Worm (Caenorhabditis elegans): ENCODE measurements around the gene F53A2.11.
A peak's percentile ranks its signal among the peaks of the same experiment; 100 is the strongest.

F53A2.11 gene

DNA sequence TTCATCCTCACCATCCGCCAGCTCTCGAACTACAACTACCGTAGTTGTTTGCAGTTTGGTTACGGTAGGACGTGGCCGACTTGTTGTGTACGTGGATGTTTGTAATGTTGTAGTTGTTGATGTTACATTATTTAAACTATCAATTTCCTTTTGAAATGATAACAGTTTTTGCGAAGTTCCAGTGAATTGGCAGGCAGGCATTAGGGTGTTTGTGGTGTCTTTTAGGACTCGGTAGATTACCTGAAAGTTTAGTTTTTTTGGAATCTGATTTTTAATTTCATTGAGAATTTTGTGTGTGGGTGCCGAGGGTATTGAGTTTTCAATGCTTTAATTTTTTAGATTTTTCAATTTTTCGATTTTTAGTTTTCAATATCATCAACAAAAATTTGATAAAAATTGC lies at the start of gene F53A2.11:
Gene F53A2.11 (minus strand): TSS at position 101 of the 400 bp plus-strand sequence.
- TF ChIP-seq elt-2 (tag; optimal IDR thresholded peaks at IDR 0.05) (no peak), tbx-2 (tag; optimal IDR thresholded peaks at IDR 0.05) (no peak), F16B12.6 (tag; optimal IDR thresholded peaks at IDR 0.05) (no peak)

DNA sequence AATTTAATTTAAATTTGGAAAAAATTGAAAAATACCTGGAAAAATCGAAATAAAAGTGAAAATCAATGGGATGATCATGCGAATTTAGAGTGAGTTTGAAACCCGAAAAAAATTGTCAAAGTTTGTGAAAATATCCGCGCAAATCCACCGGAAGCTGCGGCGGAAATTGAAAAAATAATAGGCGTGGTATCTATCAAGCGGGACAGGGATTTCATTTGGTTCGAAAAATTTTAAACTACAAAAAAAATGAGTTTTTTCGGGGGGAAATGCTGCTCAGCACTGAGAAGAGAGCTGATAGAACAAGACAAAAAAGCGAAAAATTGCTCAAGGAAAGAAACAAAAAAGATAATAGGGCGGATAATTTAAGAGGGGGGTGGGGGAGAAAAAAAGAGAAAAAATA lies 48.5 kb upstream of the F53A2.11 start, which contains the start of gene T03F6.9:
Gene T03F6.9 (minus strand): TSS at position 101 of the 400 bp plus-strand sequence.
- TF ChIP-seq nhr-90 (tag; optimal IDR thresholded peaks at IDR 0.05; ENCODE audit: poor library complexity): no peak
- TF ChIP-seq fkh-8 (tag; optimal IDR thresholded peaks at IDR 0.05): peak; percentile 0

DNA sequence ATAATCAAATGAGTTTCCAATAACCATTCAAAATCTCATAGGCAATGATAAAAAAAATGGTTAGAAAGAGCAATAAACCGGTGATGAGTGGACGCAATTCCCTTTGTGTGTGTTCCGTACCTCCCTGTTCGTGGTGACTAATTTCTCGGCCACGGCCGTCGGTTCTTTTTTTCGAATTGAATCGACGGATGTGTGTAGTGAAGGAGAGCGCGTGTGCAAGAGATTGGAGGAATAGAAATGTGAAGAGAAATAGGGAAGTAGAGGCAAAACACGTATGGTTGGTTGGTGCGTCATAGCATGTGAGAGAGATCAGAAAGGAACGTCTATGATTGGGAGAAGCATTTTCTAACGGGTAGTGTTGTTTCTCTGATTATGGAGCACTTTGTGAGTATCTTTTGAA lies 37.4 kb upstream of the F53A2.11 start:
- TF ChIP-seq mef-2 (tag; optimal IDR thresholded peaks at IDR 0.05): no peak
- TF ChIP-seq nhr-71 (tag; optimal IDR thresholded peaks at IDR 0.05): peak; percentile 48
- no peak for TF ChIP-seq ztf-4 (tag; optimal IDR thresholded peaks at IDR 0.05)
- peak; percentile 50 for TF ChIP-seq snu-23 (GFP tag; optimal IDR thresholded peaks at IDR 0.05)
- peak; percentile 16 for TF ChIP-seq nhr-47 (tag; optimal IDR thresholded peaks at IDR 0.05)
- TF ChIP-seq fos-1 (tag; optimal IDR thresholded peaks at IDR 0.05): peak; percentile 37
- TF ChIP-seq nhr-85 (tag): peak; percentile 59
- peak in 1 of 3 experiments; percentile 69 for TF ChIP-seq ceh-82 (tag; optimal IDR thresholded peaks at IDR 0.05)
- peak; percentile 9 for TF ChIP-seq swsn-7 (tag; optimal IDR thresholded peaks at IDR 0.05)
- peak; percentile 17 to 63 for TF ChIP-seq lsy-2 (tag; optimal IDR thresholded peaks at IDR 0.05)
- TF ChIP-seq alr-1 (tag; optimal IDR thresholded peaks at IDR 0.05; ENCODE audit: borderline replicate concordance): no peak
- TF ChIP-seq elt-2 (tag; optimal IDR thresholded peaks at IDR 0.05): no peak
- TF ChIP-seq vab-15 (tag; optimal IDR thresholded peaks at IDR 0.05): no peak
- peak; percentile 36 to 58 for TF ChIP-seq lin-35 (GFP tag; optimal IDR thresholded peaks at IDR 0.05)
- TF ChIP-seq mdl-1 (tag; optimal IDR thresholded peaks at IDR 0.05): peak in 1 of 2 experiments; percentile 66
- TF ChIP-seq irx-1 (tag; optimal IDR thresholded peaks at IDR 0.05): no peak
- TF ChIP-seq blmp-1 (tag; optimal IDR thresholded peaks at IDR 0.05): peak; percentile 58
- peak; percentile 98 for TF ChIP-seq lin-14 (GFP tag; optimal IDR thresholded peaks at IDR 0.05)
- peak; percentile 13 for TF ChIP-seq xbp-1 (tag; optimal IDR thresholded peaks at IDR 0.05)
- TF ChIP-seq lin-15B (tag; optimal IDR thresholded peaks at IDR 0.05): peak; percentile 4
- TF ChIP-seq jun-1 (tag; optimal IDR thresholded peaks at IDR 0.05): peak; percentile 18
- no peak for TF ChIP-seq Y116A8C.19 (tag; optimal IDR thresholded peaks at IDR 0.05; ENCODE audit: borderline replicate concordance)
- TF ChIP-seq dpl-1 (GFP tag; optimal IDR thresholded peaks at IDR 0.05): peak in 2 of 3 experiments; percentile 34 to 60
- TF ChIP-seq F16B12.6 (tag; optimal IDR thresholded peaks at IDR 0.05): peak; percentile 56
- TF ChIP-seq unc-98 (GFP tag; IDR thresholded peaks at IDR 0.05): no peak
- peak; percentile 68 for TF ChIP-seq skn-1 (tag; optimal IDR thresholded peaks at IDR 0.05)
- TF ChIP-seq fkh-10 (GFP tag; optimal IDR thresholded peaks at IDR 0.05): no peak
- TF ChIP-seq nhr-20 (tag; optimal IDR thresholded peaks at IDR 0.05): peak; percentile 21
- TF ChIP-seq fkh-8 (tag; optimal IDR thresholded peaks at IDR 0.05): peak; percentile 77
- peak; percentile 36 to 41 for TF ChIP-seq efl-1 (optimal IDR thresholded peaks at IDR 0.05)
- peak; percentile 31 to 67 for TF ChIP-seq efl-1 (GFP tag; optimal IDR thresholded peaks at IDR 0.05 in 1 of 2)

DNA sequence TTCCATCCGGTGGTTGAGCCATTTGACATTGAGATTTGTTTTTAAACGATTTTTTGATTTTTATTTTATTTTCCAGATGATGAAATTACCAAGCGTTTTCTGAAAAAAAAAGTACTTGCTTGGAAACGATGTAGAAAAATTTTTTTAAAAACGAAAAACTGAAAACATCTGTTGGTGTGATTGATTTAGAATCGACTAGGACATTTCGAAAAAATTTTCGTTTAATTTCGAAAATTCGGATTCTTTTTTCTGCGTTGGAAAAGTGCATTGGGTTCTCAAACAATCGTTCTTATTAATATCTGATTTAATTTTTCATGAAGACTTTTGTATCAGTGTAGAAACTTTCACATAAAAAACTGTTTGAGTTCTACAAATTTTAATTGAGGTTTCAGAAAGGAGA lies 36.8 kb upstream of the F53A2.11 start, which contains the start of gene F53A2.9:
Gene F53A2.9 (minus strand): TSS at position 101 of the 400 bp plus-strand sequence.
- TF ChIP-seq hpl-2 (GFP tag; optimal IDR thresholded peaks at IDR 0.05) (no peak), ets-5 (GFP tag; IDR thresholded peaks at IDR 0.05) (no peak)

DNA sequence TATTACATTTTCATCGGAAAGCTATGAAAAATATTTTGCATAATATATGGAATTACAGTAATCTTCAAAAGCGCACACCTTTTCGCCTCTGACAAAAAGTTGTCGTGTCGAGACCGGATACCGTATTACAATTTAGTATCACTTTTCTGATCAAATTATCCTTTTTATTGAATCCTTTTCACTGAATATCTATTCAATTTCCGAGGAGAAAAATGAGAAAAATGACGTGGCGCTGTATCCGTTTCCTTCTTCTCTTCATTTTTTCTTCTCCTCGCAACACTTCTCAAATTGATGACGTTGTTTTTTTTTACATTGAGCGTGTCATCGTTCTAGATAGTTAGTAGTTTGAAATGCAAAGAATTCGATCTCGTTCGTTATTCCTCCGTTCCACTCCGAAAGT lies 28.5 kb upstream of the F53A2.11 start:
- TF ChIP-seq lsy-2 (tag; optimal IDR thresholded peaks at IDR 0.05) (peak in 1 of 2 experiments; percentile 12), nhr-71 (tag; optimal IDR thresholded peaks at IDR 0.05) (peak; percentile 3), ama-1 (optimal IDR thresholded peaks at IDR 0.05) (no peak), lin-14 (GFP tag; optimal IDR thresholded peaks at IDR 0.05) (peak; percentile 66)

Data from whole organism, L1 larva.